Fruit fly (Drosophila melanogaster): Measurements from ENCODE around the gene CG15456.

DNA sequence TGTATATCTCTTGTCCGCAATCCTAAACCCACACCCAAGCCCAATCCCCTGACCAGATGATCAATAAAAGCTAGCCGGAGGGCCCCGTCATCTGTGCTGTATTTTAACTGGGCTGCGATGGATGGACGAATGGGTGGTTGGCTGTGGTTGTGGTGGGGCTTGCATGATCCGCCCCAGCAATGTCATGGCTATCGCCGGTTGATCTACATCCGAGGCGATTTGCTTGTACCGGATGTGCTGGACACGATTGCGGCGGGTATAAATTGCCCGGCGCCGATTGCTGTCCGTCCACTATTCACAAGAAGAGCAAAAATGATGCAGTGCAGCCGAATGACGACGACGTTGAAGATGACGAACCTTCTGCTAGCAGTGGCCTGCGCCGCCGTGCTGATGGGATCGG lies 10.4 kb downstream of the CG15456 start, which contains the start of gene Obp19b:
- TF ChIP-seq trem (tag; optimal IDR thresholded peaks at IDR 0.05) = no peak
- no peak for TF ChIP-seq HLH3B (GFP tag; IDR thresholded peaks at IDR 0.05)
- TF ChIP-seq Optix (GFP tag; IDR thresholded peaks at IDR 0.05) = no peak

Measured in whole organism, embryonic.